Fruit fly (Drosophila melanogaster): ENCODE data around the gene Gug.
A peak's percentile ranks its signal among the peaks of the same experiment; 100 is the strongest.

The Gug gene

dm6 chr3L:8446050-8446781 lies 3.5 kb upstream of the Gug start (continued):
- TF ChIP-seq sisA (GFP tag; IDR thresholded peaks at IDR 0.05) (peak; percentile 46; the same call in 1 of the 2 replicates), Optix (GFP tag; IDR thresholded peaks at IDR 0.05) (no peak), inv (GFP tag; IDR thresholded peaks at IDR 0.05; ENCODE audit: partially characterized antibody) (no peak), CG11695 (GFP tag; IDR thresholded peaks at IDR 0.05) (peak; percentile 79), oc (tag; optimal IDR thresholded peaks at IDR 0.05) (no peak), CTCF (GFP tag; optimal IDR thresholded peaks at IDR 0.05) (no peak), CG17385 (GFP tag; optimal IDR thresholded peaks at IDR 0.05) (peak; percentile 62), CG5245 (GFP tag; optimal IDR thresholded peaks at IDR 0.05) (no peak), YL-1 (GFP tag; optimal IDR thresholded peaks at IDR 0.05) (no peak), CG13894 (tag; optimal IDR thresholded peaks at IDR 0.05) (peak; percentile 32), Dref (GFP tag; IDR thresholded peaks at IDR 0.05) (no peak), wdn (GFP tag; IDR thresholded peaks at IDR 0.05) (peak; percentile 60; the same call in 1 of the 2 replicates), tna (GFP tag; IDR thresholded peaks at IDR 0.05; ENCODE audit: partially characterized antibody) (no peak), Side (GFP tag; optimal IDR thresholded peaks at IDR 0.05) (peak; percentile 26), Myb (GFP tag; optimal IDR thresholded peaks at IDR 0.05) (peak; percentile 30), CG4617 (GFP tag; optimal IDR thresholded peaks at IDR 0.05; ENCODE audit: borderline replicate concordance) (peak; percentile 10), CG7987 (GFP tag; optimal IDR thresholded peaks at IDR 0.05) (no peak), CG12071 (GFP tag; optimal IDR thresholded peaks at IDR 0.05) (peak; percentile 68), sd (tag; optimal IDR thresholded peaks at IDR 0.05) (peak; percentile 95), CG7372 (GFP tag; IDR thresholded peaks at IDR 0.05) (no peak; the same call in 1 of the 2 replicates), NC2α (GFP tag; optimal IDR thresholded peaks at IDR 0.05) (no peak), row (GFP tag; IDR thresholded peaks at IDR 0.05) (peak; percentile 61), gem (tag; optimal IDR thresholded peaks at IDR 0.05) (peak; percentile 71), Camta (GFP tag; optimal IDR thresholded peaks at IDR 0.05) (peak; percentile 34), Trl (optimal IDR thresholded peaks at IDR 0.05) (no peak), Trl (GFP tag; optimal IDR thresholded peaks at IDR 0.05) (peak; percentile 10), Lim3 (GFP tag; IDR thresholded peaks at IDR 0.05) (no peak), Atf3 (GFP tag; optimal IDR thresholded peaks at IDR 0.05) (no peak), CG30431 (GFP tag; optimal IDR thresholded peaks at IDR 0.05) (no peak), Ssrp (tag; optimal IDR thresholded peaks at IDR 0.05) (peak; percentile 15), chm (GFP tag; IDR thresholded peaks at IDR 0.05) (peak; percentile 28; the same call in 1 of the 2 replicates), CG17328 (GFP tag; IDR thresholded peaks at IDR 0.05) (peak; percentile 43; the same call in 1 of the 2 replicates), hkb (optimal IDR thresholded peaks at IDR 0.05) (no peak), hkb (GFP tag; IDR thresholded peaks at IDR 0.05) (peak; percentile 66), slbo (GFP tag; IDR thresholded peaks at IDR 0.05) (peak; percentile 76), crc (GFP tag; optimal IDR thresholded peaks at IDR 0.05) (peak; percentile 55), wek (GFP tag; optimal IDR thresholded peaks at IDR 0.05) (no peak), CG7357 (GFP tag; IDR thresholded peaks at IDR 0.05) (no peak), otp (GFP tag; IDR thresholded peaks at IDR 0.05) (no peak), BEAF-32 (GFP tag; optimal IDR thresholded peaks at IDR 0.05) (no peak), sim (GFP tag; IDR thresholded peaks at IDR 0.05) (no peak), CG8944 (GFP tag; optimal IDR thresholded peaks at IDR 0.05) (peak; percentile 25), zen (tag; optimal IDR thresholded peaks at IDR 0.05) (no peak), Gsc (GFP tag; IDR thresholded peaks at IDR 0.05) (no peak), Doc2 (GFP tag; IDR thresholded peaks at IDR 0.05) (no peak), CG42726 (GFP tag; IDR thresholded peaks at IDR 0.05; ENCODE audit: partially characterized antibody) (no peak), CG30403 (GFP tag; optimal IDR thresholded peaks at IDR 0.05) (peak; percentile 62), CG14965 (GFP tag; optimal IDR thresholded peaks at IDR 0.05; ENCODE audit: borderline replicate concordance) (no peak), Sry-β (GFP tag; optimal IDR thresholded peaks at IDR 0.05) (no peak), zfh2 (GFP tag; optimal IDR thresholded peaks at IDR 0.05) (peak; percentile 55), CG8924 (tag; optimal IDR thresholded peaks at IDR 0.05) (peak; percentile 52)

All from whole organism, embryonic.